Worm (Caenorhabditis elegans) whole organism, midembryonic: ENCODE measurements around the gene grd-8.

Source experiments
- T22C8.4 ChIP-seq: fragments of 200-800 bp; sonication (Bioruptor generic); IDR thresholded peaks from 2 replicates; pipeline ENCODE4 v1.3.6; 2022; ENCODE audit warnings: missing genetic modification characterization, missing compliant biosample characterization
- cog-1 ChIP-seq: sonication (generic microtip); optimal IDR thresholded peaks from 2 replicates; lab custom pipeline; 2016; ENCODE audit warnings: missing genetic modification characterization, missing compliant biosample characterization
- flt-1 ChIP-seq: fragments of 200-800 bp; sonication (Bioruptor generic); IDR thresholded peaks from 2 replicates; pipeline ENCODE4 v1.3.6; 2022; ENCODE audit warnings: missing genetic modification characterization, missing compliant biosample characterization
- klf-2 ChIP-seq: fragments of 200-800 bp; sonication (Bioruptor generic); conservative IDR thresholded peaks from 2 replicates; pipeline ENCODE4 v1.3.6; 2022; ENCODE audit warnings: missing genetic modification reagents, missing genetic modification characterization, missing compliant biosample characterization
- med-1 ChIP-seq: sonication (generic microtip); optimal IDR thresholded peaks from 2 replicates; lab custom pipeline; 2017; ENCODE audit warnings: missing genetic modification characterization, mild to moderate bottlenecking, missing compliant biosample characterization, antibody characterized with exemption, missing genetic modification reagents; ENCODE audit not compliant: insufficient read depth
- ref-1 ChIP-seq: fragments of 200-800 bp; sonication (Bioruptor generic); conservative IDR thresholded peaks from 2 replicates; pipeline ENCODE4 v1.3.6; 2022; ENCODE audit warnings: missing genetic modification reagents, missing genetic modification characterization, missing compliant biosample characterization
- tab-1 ChIP-seq: fragments of 200-800 bp; sonication (Bioruptor generic); IDR thresholded peaks from 2 replicates; pipeline ENCODE4 v1.3.6; 2022; ENCODE audit warnings: missing genetic modification characterization, missing compliant biosample characterization
- ztf-23 ChIP-seq: fragments of 200-800 bp; sonication (Bioruptor generic); IDR thresholded peaks from 2 replicates; pipeline ENCODE4 v1.3.6; 2022; ENCODE audit warnings: missing genetic modification reagents, missing genetic modification characterization, missing compliant biosample characterization
- ztf-29 ChIP-seq: fragments of 200-800 bp; sonication (Bioruptor generic); IDR thresholded peaks from 2 replicates; pipeline ENCODE4 v1.3.6; 2022; ENCODE audit warnings: missing genetic modification reagents, missing genetic modification characterization, missing compliant biosample characterization

grd-8 gene

DNA sequence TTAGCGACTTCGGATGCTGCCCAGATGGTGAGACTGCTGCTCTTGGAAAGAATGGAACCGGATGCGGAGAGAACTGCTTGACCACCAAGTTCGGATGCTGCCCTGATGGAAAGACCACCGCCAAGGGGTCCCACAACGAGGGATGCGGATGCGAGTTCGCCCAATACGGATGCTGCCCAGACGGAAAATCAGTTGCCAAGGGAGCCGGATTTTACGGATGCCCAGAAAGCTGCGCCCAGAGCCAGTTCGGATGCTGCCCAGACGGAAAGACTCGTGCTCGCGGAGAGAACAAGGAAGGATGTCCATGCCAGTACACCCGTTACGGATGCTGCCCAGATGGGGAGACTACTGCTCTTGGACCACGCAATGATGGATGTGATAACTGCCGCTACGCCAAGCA, 11.4 kb upstream of the grd-8 start:
- no peak for TF ChIP-seq T22C8.4
- no peak for TF ChIP-seq med-1
- no peak for TF ChIP-seq ref-1 (GFP tag; lab: Robert Waterston, UW)
- TF ChIP-seq cog-1 (tag; lab: Kevin White, UChicago), result no peak
- no peak for TF ChIP-seq ztf-29 (GFP tag; lab: Robert Waterston, UW)
- no peak for TF ChIP-seq flt-1
- TF ChIP-seq ztf-23, result no peak
- TF ChIP-seq klf-2, result no peak
- TF ChIP-seq tab-1 (GFP tag; lab: Robert Waterston, UW), result no peak

DNA sequence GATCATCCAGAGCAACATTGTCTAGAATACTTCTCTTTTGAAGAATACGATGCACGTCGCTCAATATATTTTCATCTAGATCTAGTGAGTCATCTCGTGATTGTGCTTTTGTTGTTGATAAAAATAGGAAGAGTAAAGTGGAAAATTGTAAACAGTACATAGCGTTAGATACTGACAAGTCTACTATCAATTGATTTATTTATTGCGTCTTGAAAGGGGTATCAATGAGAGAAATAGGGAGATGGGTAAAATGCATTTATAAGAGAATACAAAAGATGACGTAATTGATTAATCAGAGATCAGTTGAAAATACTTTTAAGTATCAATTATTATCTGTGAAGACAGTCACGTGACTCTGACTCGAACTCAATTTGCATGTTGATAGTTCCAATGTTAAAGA, 5.4 kb upstream of the grd-8 start, which contains the start of gene txt-5:
Gene txt-5, minus strand, starts transcription at position 224 of the 400 bp plus-strand sequence.
- TF ChIP-seq cog-1 (tag; lab: Kevin White, UChicago) (no peak), T22C8.4 (no peak), ref-1 (GFP tag; lab: Robert Waterston, UW) (no peak)

DNA sequence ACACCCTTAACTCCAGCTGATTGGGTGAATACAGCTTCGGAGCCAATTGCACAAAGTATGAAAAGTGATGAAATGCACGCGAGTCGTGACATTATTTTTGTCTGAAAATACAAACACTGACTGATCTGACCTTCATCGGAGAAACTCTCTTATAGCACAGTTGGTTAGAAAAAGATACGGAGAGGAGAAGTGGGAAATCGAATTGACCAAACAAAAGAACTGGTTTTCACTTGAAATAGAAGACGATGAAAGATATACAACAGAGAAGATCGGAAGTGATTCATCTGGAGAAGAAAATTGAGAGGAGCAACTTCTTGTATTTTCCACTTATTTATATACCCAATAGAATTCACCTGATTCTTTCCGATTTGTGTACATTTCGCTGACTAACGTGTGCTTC, 4.5 kb upstream of the grd-8 start, which contains the start of gene ttr-33:
Gene ttr-33, minus strand, starts transcription at position 101 of the 400 bp plus-strand sequence.
- no peak for TF ChIP-seq ztf-29 (GFP tag; lab: Robert Waterston, UW)

DNA sequence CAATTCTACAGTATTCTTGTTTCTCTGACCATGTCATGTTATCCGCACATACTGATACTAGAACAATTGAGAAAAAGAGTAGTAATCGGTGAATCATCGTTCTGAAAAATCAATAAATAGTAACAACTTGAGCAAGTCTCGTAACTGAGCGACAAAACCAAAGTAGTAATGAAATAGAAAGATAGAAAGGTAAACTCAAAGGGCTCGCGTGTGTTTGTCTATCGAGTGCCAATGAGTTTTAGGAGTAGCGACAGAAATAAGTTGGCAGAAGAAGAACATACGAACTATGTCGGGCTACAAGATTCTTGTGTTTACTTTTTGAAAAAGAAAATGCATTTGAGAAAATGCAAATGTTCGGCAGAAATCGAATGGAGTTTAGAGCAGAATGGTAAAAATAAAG, 2.8 kb upstream of the grd-8 start, which contains the start of gene C37C3.12:
Gene C37C3.12, minus strand, starts transcription at position 101 of the 400 bp plus-strand sequence.
- TF ChIP-seq klf-2 (no peak), cog-1 (tag; lab: Kevin White, UChicago) (no peak), ztf-23 (no peak), tab-1 (GFP tag; lab: Robert Waterston, UW) (no peak)

ce11 chrV:7847170-7847569, 4.8 kb downstream of the grd-8 start, which contains the start of gene memo-1:
memo-1 (minus strand) TSS chrV:7847171.
- TF ChIP-seq klf-2 (no peak), ref-1 (GFP tag; lab: Robert Waterston, UW) (no peak), med-1 (no peak), ztf-29 (GFP tag; lab: Robert Waterston, UW) (no peak), flt-1 (no peak), T22C8.4 (no peak), ztf-23 (no peak), cog-1 (tag; lab: Kevin White, UChicago) (no peak), tab-1 (GFP tag; lab: Robert Waterston, UW) (no peak)

ce11 chrV:7847687-7848086, 5.4 kb downstream of the grd-8 start:
- no peak for TF ChIP-seq cog-1 (tag; lab: Kevin White, UChicago)
- TF ChIP-seq ref-1 (GFP tag; lab: Robert Waterston, UW), result no peak
- TF ChIP-seq tab-1 (GFP tag; lab: Robert Waterston, UW), result no peak
- no peak for TF ChIP-seq ztf-23
- TF ChIP-seq flt-1, result no peak
- no peak for TF ChIP-seq T22C8.4
- TF ChIP-seq ztf-29 (GFP tag; lab: Robert Waterston, UW), result no peak
- no peak for TF ChIP-seq med-1
- TF ChIP-seq klf-2, result no peak

DNA sequence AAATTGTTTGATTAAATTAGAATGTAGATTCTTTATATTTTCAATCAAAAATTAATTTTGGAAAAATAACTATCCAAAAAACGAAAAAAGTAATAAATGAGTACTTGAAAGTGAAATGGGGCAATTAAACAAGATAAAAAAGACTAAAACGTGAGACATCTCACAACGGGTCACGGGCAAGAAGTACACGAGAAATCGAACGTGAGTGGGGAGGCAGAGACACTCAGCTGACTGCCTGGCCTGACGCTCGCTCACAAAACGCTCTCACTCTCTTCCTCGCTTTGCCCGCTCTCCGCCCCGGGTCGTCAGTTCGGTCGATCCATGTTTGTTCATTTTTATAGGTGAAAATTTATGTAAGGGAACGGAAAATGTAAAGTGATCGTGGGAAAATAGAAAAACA, 5.9 kb downstream of the grd-8 start:
- TF ChIP-seq ref-1 (GFP tag; lab: Robert Waterston, UW) (no peak), cog-1 (tag; lab: Kevin White, UChicago) (peak; percentile 1), tab-1 (GFP tag; lab: Robert Waterston, UW) (no peak), T22C8.4 (no peak), klf-2 (no peak), med-1 (no peak)

DNA sequence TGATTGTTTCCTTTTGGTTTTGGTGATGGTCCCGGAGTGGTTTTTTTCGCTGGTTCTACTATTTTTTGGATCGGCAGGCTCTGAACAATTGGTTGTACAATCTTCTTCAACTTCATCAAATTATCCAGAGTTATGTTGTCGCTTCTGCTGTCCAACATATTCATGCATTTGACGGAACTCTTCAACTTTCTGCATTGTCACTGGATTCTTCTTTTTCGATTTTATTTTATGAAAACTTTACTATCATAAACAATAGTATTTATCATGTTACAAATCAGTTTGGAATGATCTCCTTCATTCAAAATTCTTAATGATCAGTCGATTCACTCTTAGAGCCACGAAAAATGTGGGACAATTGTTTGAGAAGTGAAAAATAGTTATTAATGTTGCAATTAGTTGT, 9.8 kb downstream of the grd-8 start:
- TF ChIP-seq ref-1 (GFP tag; lab: Robert Waterston, UW) (no peak), ztf-23 (no peak), cog-1 (tag; lab: Kevin White, UChicago) (no peak), med-1 (no peak), tab-1 (GFP tag; lab: Robert Waterston, UW) (no peak), flt-1 (no peak), klf-2 (no peak), T22C8.4 (no peak), ztf-29 (GFP tag; lab: Robert Waterston, UW) (no peak)

DNA sequence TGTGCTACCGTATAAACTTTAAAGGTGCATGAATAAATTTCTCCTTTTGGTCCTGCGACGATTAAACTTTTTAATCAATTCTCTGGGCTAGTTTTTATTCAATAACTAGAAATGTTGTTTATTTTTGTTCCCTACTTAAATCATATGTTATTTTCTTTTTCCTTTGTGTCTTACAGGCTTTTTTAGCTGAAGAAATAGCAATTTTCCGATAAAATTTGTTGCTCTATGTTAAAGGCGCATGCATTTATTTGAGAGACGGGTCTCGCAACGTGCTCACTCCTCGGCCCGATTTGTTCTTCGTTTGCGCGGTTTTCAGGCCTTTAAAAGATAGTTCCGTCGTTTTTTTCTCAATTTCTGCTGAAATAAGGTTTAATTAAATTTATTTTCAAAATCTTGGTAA, 11.6 kb downstream of the grd-8 start:
- TF ChIP-seq klf-2 (no peak), tab-1 (GFP tag; lab: Robert Waterston, UW) (no peak), med-1 (no peak), ztf-23 (no peak), flt-1 (no peak), cog-1 (tag; lab: Kevin White, UChicago) (no peak), T22C8.4 (no peak), ztf-29 (GFP tag; lab: Robert Waterston, UW) (no peak), ref-1 (GFP tag; lab: Robert Waterston, UW) (no peak)

ce11 chrV:7854603-7855002, 12.3 kb downstream of the grd-8 start, which contains the start of the genes C37C3.9 and C37C3.18:
C37C3.9 (minus strand) TSS chrV:7854700.
C37C3.18 (plus strand) TSS chrV:7854993.
- TF ChIP-seq ztf-23 (no peak), tab-1 (GFP tag; lab: Robert Waterston, UW) (0 out of 2 replicates have a peak, but pooled peaks have one; percentile 42), flt-1 (0 out of 2 replicates have a peak, but pooled peaks have one; percentile 49), cog-1 (tag; lab: Kevin White, UChicago) (peak; percentile 30)

ce11 chrV:7855382-7855994, 13.2 kb downstream of the grd-8 start, which contains the start of gene C37C3.2:
C37C3.2 (plus strand) TSS chrV:7855944.
- TF ChIP-seq ztf-29 (GFP tag; lab: Robert Waterston, UW) (no peak), tab-1 (GFP tag; lab: Robert Waterston, UW) (no peak), klf-2 (no peak), T22C8.4 (no peak), med-1 (no peak), flt-1 (no peak), ztf-23 (no peak), ref-1 (GFP tag; lab: Robert Waterston, UW) (no peak), cog-1 (tag; lab: Kevin White, UChicago) (no peak)
